Worm (Caenorhabditis elegans) whole organism, mixed stage, embryonic: ENCODE data around the gene Y38E10A.22.

ENCODE experiments used
- M03D4.4 ChIP-seq: sonication (generic microtip); optimal IDR thresholded peaks from 2 replicates; lab custom pipeline; 2017; ENCODE audit warnings: mild to moderate bottlenecking, missing genetic modification characterization, missing compliant biosample characterization
- bed-3 ChIP-seq: fragments of 200-800 bp; sonication (Bioruptor generic); optimal IDR thresholded peaks from 3 replicates; lab custom pipeline; 2018; ENCODE audit warnings: mild to moderate bottlenecking, missing genetic modification characterization, moderate library complexity, missing compliant biosample characterization
- blmp-1 ChIP-seq: fragments of 150-350 bp; optimal IDR thresholded peaks from 2 replicates; lab custom pipeline; 2014; ENCODE audit warnings: missing biosample characterization, missing genetic modification characterization
- ceh-39 ChIP-seq: fragments of 150-350 bp; optimal IDR thresholded peaks from 2 replicates; lab custom pipeline; 2014; ENCODE audit warnings: missing biosample characterization, missing genetic modification characterization
- ceh-43 ChIP-seq: fragments of 200-800 bp; sonication (Bioruptor generic); optimal IDR thresholded peaks from 2 replicates; lab custom pipeline; 2018; ENCODE audit warnings: mild to moderate bottlenecking, missing genetic modification characterization, moderate library complexity, missing compliant biosample characterization
- ceh-83 ChIP-seq: fragments of 200-800 bp; sonication (Bioruptor generic); optimal IDR thresholded peaks from 2 replicates; lab custom pipeline; 2018; ENCODE audit warnings: mild to moderate bottlenecking, missing genetic modification characterization, missing compliant biosample characterization
- ces-1 ChIP-seq: fragments of 150-350 bp; optimal IDR thresholded peaks from 2 replicates; lab custom pipeline; 2014; ENCODE audit warnings: missing biosample characterization, missing genetic modification reagents, missing genetic modification characterization
- cnd-1 ChIP-seq: fragments of 200-800 bp; sonication (Bioruptor generic); optimal IDR thresholded peaks from 2 replicates; lab custom pipeline; 2018; ENCODE audit warnings: mild to moderate bottlenecking, missing genetic modification characterization, missing compliant biosample characterization
- elt-1 ChIP-seq: sonication (generic microtip); optimal IDR thresholded peaks from 2 replicates; lab custom pipeline; 2017; ENCODE audit warnings: missing genetic modification characterization, mild to moderate bottlenecking, missing compliant biosample characterization, antibody characterized with exemption, moderate library complexity, borderline replicate concordance; ENCODE audit not compliant: insufficient read depth
- ham-2 ChIP-seq: fragments of 200-800 bp; sonication (Bioruptor generic); optimal IDR thresholded peaks from 2 replicates; lab custom pipeline; 2018; ENCODE audit warnings: mild to moderate bottlenecking, missing genetic modification characterization, missing compliant biosample characterization
- hlh-1 ChIP-seq: fragments of 150-350 bp; optimal IDR thresholded peaks from 2 replicates; lab custom pipeline; 2014; ENCODE audit warnings: missing biosample characterization, missing genetic modification reagents, missing genetic modification characterization
- lin-13 ChIP-seq: fragments of 150-350 bp; optimal IDR thresholded peaks from 2 replicates; lab custom pipeline; 2014; ENCODE audit warnings: missing biosample characterization, missing genetic modification characterization
- lin-32 ChIP-seq: fragments of 200-800 bp; sonication (Bioruptor generic); optimal IDR thresholded peaks from 2 replicates; lab custom pipeline; 2018; ENCODE audit warnings: mild to moderate bottlenecking, missing genetic modification characterization, missing compliant biosample characterization
- lsy-2 ChIP-seq: fragments of 150-350 bp; optimal IDR thresholded peaks from 2 replicates; lab custom pipeline; 2014; ENCODE audit warnings: missing biosample characterization, missing genetic modification characterization
- mab-5 ChIP-seq: fragments of 150-350 bp; optimal IDR thresholded peaks from 2 replicates; lab custom pipeline; 2014; ENCODE audit warnings: missing biosample characterization, missing genetic modification characterization
- mep-1 ChIP-seq: fragments of 150-350 bp; optimal IDR thresholded peaks from 2 replicates; lab custom pipeline; 2017; ENCODE audit warnings: missing biosample characterization, missing genetic modification reagents, missing genetic modification characterization, inconsistent platforms
- mls-2 ChIP-seq: sonication (generic microtip); optimal IDR thresholded peaks from 2 replicates; lab custom pipeline; 2016; ENCODE audit warnings: mild to moderate bottlenecking, missing genetic modification characterization, moderate library complexity, missing compliant biosample characterization
- nhr-12 ChIP-seq: fragments of 150-350 bp; optimal IDR thresholded peaks from 2 replicates; lab custom pipeline; 2014; ENCODE audit warnings: missing biosample characterization, missing genetic modification characterization
- nhr-2 ChIP-seq: fragments of 150-350 bp; optimal IDR thresholded peaks from 2 replicates; lab custom pipeline; 2014; ENCODE audit warnings: missing biosample characterization, missing genetic modification characterization
- nhr-28 ChIP-seq: fragments of 150-350 bp; optimal IDR thresholded peaks from 2 replicates; lab custom pipeline; 2014; ENCODE audit warnings: missing biosample characterization, missing genetic modification characterization
- nhr-76 ChIP-seq: sonication (generic microtip); optimal IDR thresholded peaks from 2 replicates; lab custom pipeline; 2017; ENCODE audit warnings: missing biosample characterization, missing genetic modification characterization
- pha-4 ChIP-seq: fragments of 150-350 bp; optimal IDR thresholded peaks from 2 replicates; lab custom pipeline; 2018; ENCODE audit warnings: missing biosample characterization, missing genetic modification reagents, missing genetic modification characterization
- sem-2 ChIP-seq: fragments of 200-800 bp; sonication (Bioruptor generic); optimal IDR thresholded peaks from 2 replicates; lab custom pipeline; 2018; ENCODE audit warnings: mild to moderate bottlenecking, missing genetic modification characterization, missing compliant biosample characterization
- sptf-1 ChIP-seq: sonication (generic microtip); optimal IDR thresholded peaks from 2 replicates; lab custom pipeline; 2017; ENCODE audit warnings: mild to moderate bottlenecking, missing genetic modification characterization, moderate library complexity, missing compliant biosample characterization
- tbx-8 ChIP-seq: fragments of 200-800 bp; sonication (Bioruptor generic); optimal IDR thresholded peaks from 2 replicates; lab custom pipeline; 2018; ENCODE audit warnings: mild to moderate bottlenecking, missing genetic modification characterization, moderate library complexity, missing compliant biosample characterization
- unc-39 ChIP-seq: fragments of 150-350 bp; optimal IDR thresholded peaks from 2 replicates; lab custom pipeline; 2014; ENCODE audit warnings: missing biosample characterization, missing genetic modification characterization
- unc-62 ChIP-seq: fragments of 150-350 bp; optimal IDR thresholded peaks from 2 replicates; lab custom pipeline; 2014; ENCODE audit warnings: missing biosample characterization, missing genetic modification reagents, missing genetic modification characterization
- ztf-11 ChIP-seq: fragments of 150-350 bp; optimal IDR thresholded peaks from 2 replicates; lab custom pipeline; 2014; ENCODE audit warnings: missing biosample characterization, missing genetic modification characterization

Y38E10A.22 gene

DNA sequence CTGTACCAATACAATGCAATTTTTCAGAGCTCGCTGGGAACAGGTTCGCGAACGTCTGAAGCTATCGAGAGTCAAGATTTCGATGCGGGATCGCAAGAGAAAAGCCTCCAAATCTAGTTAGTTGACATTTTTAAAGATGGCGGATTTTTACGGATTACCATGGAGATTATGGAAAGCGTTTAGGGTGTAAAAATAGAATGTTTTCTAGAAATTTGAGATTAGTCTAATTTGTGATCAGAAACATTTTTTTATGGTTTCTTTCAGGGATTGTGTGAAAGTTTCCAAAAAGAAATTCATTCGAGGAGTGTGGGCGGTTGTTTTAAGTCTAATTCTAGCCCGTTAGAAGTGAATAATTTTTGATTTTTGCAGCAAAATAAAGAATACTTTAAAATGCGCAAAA is 21.8 kb downstream of the Y38E10A.22 start:
- no peak for TF ChIP-seq tbx-8 (GFP tag; lab: Kevin White, UChicago)
- TF ChIP-seq lin-32 (GFP tag; lab: Kevin White, UChicago): no peak
- no peak for TF ChIP-seq pha-4 (tag; lab: Kevin White, UChicago)
- TF ChIP-seq mab-5 (tag; lab: Kevin White, UChicago): no peak
- no peak for TF ChIP-seq M03D4.4 (tag; lab: Kevin White, UChicago)
- TF ChIP-seq, all 35 proteins: peak for 0

ce11 chrII:12654447-12654846 is 23.2 kb downstream of the Y38E10A.22 start, which contains the start of gene rgs-4:
Gene rgs-4, plus strand, starts transcription at chrII:12654747.
- no peak for TF ChIP-seq ztf-11 (tag; lab: Kevin White, UChicago)
- no peak for TF ChIP-seq sem-2 (GFP tag; lab: Kevin White, UChicago)
- TF ChIP-seq cnd-1: no peak
- TF ChIP-seq lin-13 (tag; lab: Kevin White, UChicago): no peak
- no peak for TF ChIP-seq nhr-12 (tag; lab: Kevin White, UChicago)
- no peak for TF ChIP-seq ceh-43 (GFP tag; lab: Kevin White, UChicago)
- no peak for TF ChIP-seq nhr-2 (tag; lab: Kevin White, UChicago)
- TF ChIP-seq ceh-39 (tag; lab: Kevin White, UChicago): no peak
- TF ChIP-seq elt-1 (tag; lab: Kevin White, UChicago): no peak
- no peak for TF ChIP-seq pha-4 (tag; lab: Kevin White, UChicago)
- TF ChIP-seq unc-62 (GFP tag; lab: Kevin White, UChicago): no peak

DNA sequence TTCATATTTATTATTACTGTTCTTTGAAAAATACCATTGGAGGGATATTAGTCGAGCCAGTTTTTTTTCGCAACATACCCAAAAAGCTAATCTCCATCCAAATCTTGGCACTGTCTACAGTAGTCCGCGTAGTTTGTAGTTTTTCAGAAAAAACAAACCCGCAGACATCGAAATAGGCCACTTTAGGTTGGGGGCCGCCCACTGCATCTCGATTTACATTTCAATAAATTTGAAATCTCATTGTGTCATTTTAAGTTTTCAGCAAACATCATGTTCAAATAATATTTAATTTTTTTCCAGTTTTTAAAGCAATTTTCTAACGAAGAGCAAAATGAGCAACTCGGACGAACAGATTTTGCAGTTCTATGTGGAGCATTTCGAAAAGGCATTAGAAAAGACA is 37.2 kb downstream of the Y38E10A.22 start, which contains the start of gene nhr-235:
nhr-235 (plus strand) TSS at position 301 of the 400 bp plus-strand sequence.
- TF ChIP-seq lsy-2 (tag; lab: Kevin White, UChicago): no peak
- TF ChIP-seq bed-3 (GFP tag; lab: Kevin White, UChicago): no peak
- no peak for TF ChIP-seq mep-1 (tag; lab: Kevin White, UChicago)
- no peak for TF ChIP-seq ces-1
- TF ChIP-seq lin-32 (GFP tag; lab: Kevin White, UChicago): no peak
- TF ChIP-seq cnd-1: no peak

ce11 chrII:12636602-12637001 is 41.0 kb downstream of the Y38E10A.22 start, which contains the start of gene nhr-234:
Gene nhr-234, plus strand, starts transcription at chrII:12636678.
- TF ChIP-seq mep-1 (tag; lab: Kevin White, UChicago) (no peak), bed-3 (GFP tag; lab: Kevin White, UChicago) (no peak), ztf-11 (tag; lab: Kevin White, UChicago) (no peak), nhr-76 (tag; lab: Kevin White, UChicago) (no peak), nhr-2 (tag; lab: Kevin White, UChicago) (no peak), sptf-1 (tag; lab: Kevin White, UChicago) (no peak), nhr-12 (tag; lab: Kevin White, UChicago) (no peak)

DNA sequence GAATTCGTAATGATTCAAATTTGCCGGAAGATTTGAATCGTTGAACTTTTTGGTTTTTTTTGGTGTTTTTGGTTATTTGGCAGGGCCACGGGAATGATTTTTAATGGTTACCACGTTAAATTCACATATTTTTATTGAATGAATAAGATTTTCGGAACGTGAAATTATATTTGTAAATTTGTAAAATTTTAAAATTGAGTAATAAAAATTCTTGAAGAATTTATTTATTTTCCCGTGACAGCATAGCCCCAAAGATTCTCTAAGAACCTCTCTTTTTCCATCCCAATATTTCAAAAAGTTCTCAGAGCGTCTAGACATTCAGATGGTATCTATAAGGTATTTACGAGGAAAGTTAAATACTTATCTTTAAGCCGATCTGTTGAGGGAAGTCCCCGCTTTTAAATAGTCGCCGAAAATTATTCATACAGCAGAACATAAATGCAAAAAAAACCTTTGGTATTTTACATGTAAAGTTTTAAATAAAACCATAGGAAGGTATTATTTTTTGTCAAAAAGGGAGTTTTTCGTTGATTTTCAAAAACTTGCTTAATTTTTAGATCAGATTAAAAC is 42.8 kb downstream of the Y38E10A.22 start, which contains the start of gene Y38E10A.17:
Y38E10A.17 (minus strand) TSS at position 51 of the 570 bp plus-strand sequence.
- TF ChIP-seq ham-2: no peak
- TF ChIP-seq nhr-2 (tag; lab: Kevin White, UChicago): no peak
- TF ChIP-seq lin-32 (GFP tag; lab: Kevin White, UChicago): no peak
- no peak for TF ChIP-seq tbx-8 (GFP tag; lab: Kevin White, UChicago)
- no peak for TF ChIP-seq pha-4 (tag; lab: Kevin White, UChicago)
- TF ChIP-seq unc-62 (GFP tag; lab: Kevin White, UChicago): no peak
- no peak for TF ChIP-seq nhr-76 (tag; lab: Kevin White, UChicago)
- no peak for TF ChIP-seq ceh-39 (tag; lab: Kevin White, UChicago)
- no peak for TF ChIP-seq hlh-1 (tag; lab: Kevin White, UChicago)
- no peak for TF ChIP-seq mls-2 (tag; lab: Kevin White, UChicago)
- no peak for TF ChIP-seq unc-39 (tag; lab: Kevin White, UChicago)
- TF ChIP-seq lin-13 (tag; lab: Kevin White, UChicago): no peak
- TF ChIP-seq ceh-43 (GFP tag; lab: Kevin White, UChicago): no peak
- no peak for TF ChIP-seq blmp-1
- no peak for TF ChIP-seq ceh-83 (GFP tag; lab: Kevin White, UChicago)
- no peak for TF ChIP-seq mab-5 (tag; lab: Kevin White, UChicago)
- no peak for TF ChIP-seq nhr-28 (tag; lab: Kevin White, UChicago)
- TF ChIP-seq bed-3 (GFP tag; lab: Kevin White, UChicago): no peak
